Worm (Caenorhabditis elegans): ENCODE results near the gene cone-1.

ce11 chrIII:2586193-2586592, 55.8 kb downstream of the cone-1 start, which contains the start of gene gpa-17:
- TF ChIP-seq fos-1 (tag; optimal IDR thresholded peaks at IDR 0.05) (no peak), lin-15B (tag; optimal IDR thresholded peaks at IDR 0.05) (no peak), unc-62 (GFP tag; optimal IDR thresholded peaks at IDR 0.05) (no peak), elt-3 (tag; optimal IDR thresholded peaks at IDR 0.05) (no peak), nhr-23 (tag; optimal IDR thresholded peaks at IDR 0.05) (no peak), nhr-12 (tag; optimal IDR thresholded peaks at IDR 0.05) (no peak)

Measured in whole organism, L3 larva.